Worm (Caenorhabditis elegans) whole organism, mixed stage, embryonic: ENCODE measurements around the gene C15F1.8.

Experiments used
- M03D4.4 ChIP-seq: sonication (generic microtip); optimal IDR thresholded peaks from 2 replicates; lab custom pipeline; 2017; ENCODE audit warnings: mild to moderate bottlenecking, missing genetic modification characterization, missing compliant biosample characterization
- bed-3 ChIP-seq: fragments of 200-800 bp; sonication (Bioruptor generic); optimal IDR thresholded peaks from 3 replicates; lab custom pipeline; 2018; ENCODE audit warnings: mild to moderate bottlenecking, missing genetic modification characterization, moderate library complexity, missing compliant biosample characterization
- blmp-1 ChIP-seq: fragments of 150-350 bp; optimal IDR thresholded peaks from 2 replicates; lab custom pipeline; 2014; ENCODE audit warnings: missing biosample characterization, missing genetic modification characterization
- ceh-43 ChIP-seq: fragments of 200-800 bp; sonication (Bioruptor generic); optimal IDR thresholded peaks from 2 replicates; lab custom pipeline; 2018; ENCODE audit warnings: mild to moderate bottlenecking, missing genetic modification characterization, moderate library complexity, missing compliant biosample characterization
- ceh-83 ChIP-seq: fragments of 200-800 bp; sonication (Bioruptor generic); optimal IDR thresholded peaks from 2 replicates; lab custom pipeline; 2018; ENCODE audit warnings: mild to moderate bottlenecking, missing genetic modification characterization, missing compliant biosample characterization
- ces-1 ChIP-seq: fragments of 150-350 bp; optimal IDR thresholded peaks from 2 replicates; lab custom pipeline; 2014; ENCODE audit warnings: missing biosample characterization, missing genetic modification reagents, missing genetic modification characterization
- cnd-1 ChIP-seq: fragments of 200-800 bp; sonication (Bioruptor generic); optimal IDR thresholded peaks from 2 replicates; lab custom pipeline; 2018; ENCODE audit warnings: mild to moderate bottlenecking, missing genetic modification characterization, missing compliant biosample characterization
- drap-1 ChIP-seq: fragments of 200-800 bp; sonication (Bioruptor generic); optimal IDR thresholded peaks from 3 replicates; lab custom pipeline; 2018; ENCODE audit warnings: mild to moderate bottlenecking, missing genetic modification characterization, missing compliant biosample characterization
- elt-1 ChIP-seq: sonication (generic microtip); optimal IDR thresholded peaks from 2 replicates; lab custom pipeline; 2017; ENCODE audit warnings: missing genetic modification characterization, mild to moderate bottlenecking, missing compliant biosample characterization, antibody characterized with exemption, moderate library complexity, borderline replicate concordance; ENCODE audit not compliant: insufficient read depth
- elt-3 ChIP-seq: fragments of 150-350 bp; optimal IDR thresholded peaks from 2 replicates; lab custom pipeline; 2014; ENCODE audit warnings: missing biosample characterization, missing genetic modification characterization
- ham-2 ChIP-seq: fragments of 200-800 bp; sonication (Bioruptor generic); optimal IDR thresholded peaks from 2 replicates; lab custom pipeline; 2018; ENCODE audit warnings: mild to moderate bottlenecking, missing genetic modification characterization, missing compliant biosample characterization
- hlh-1 ChIP-seq: fragments of 150-350 bp; optimal IDR thresholded peaks from 2 replicates; lab custom pipeline; 2014; ENCODE audit warnings: missing biosample characterization, missing genetic modification reagents, missing genetic modification characterization
- lin-13 ChIP-seq: fragments of 150-350 bp; optimal IDR thresholded peaks from 2 replicates; lab custom pipeline; 2014; ENCODE audit warnings: missing biosample characterization, missing genetic modification characterization
- lin-32 ChIP-seq: fragments of 200-800 bp; sonication (Bioruptor generic); optimal IDR thresholded peaks from 2 replicates; lab custom pipeline; 2018; ENCODE audit warnings: mild to moderate bottlenecking, missing genetic modification characterization, missing compliant biosample characterization
- lsy-2 ChIP-seq: fragments of 150-350 bp; optimal IDR thresholded peaks from 2 replicates; lab custom pipeline; 2014; ENCODE audit warnings: missing biosample characterization, missing genetic modification characterization
- mab-5 ChIP-seq: fragments of 150-350 bp; optimal IDR thresholded peaks from 2 replicates; lab custom pipeline; 2014; ENCODE audit warnings: missing biosample characterization, missing genetic modification characterization
- mep-1 ChIP-seq: fragments of 150-350 bp; optimal IDR thresholded peaks from 2 replicates; lab custom pipeline; 2017; ENCODE audit warnings: missing biosample characterization, missing genetic modification reagents, missing genetic modification characterization, inconsistent platforms
- mls-2 ChIP-seq: sonication (generic microtip); optimal IDR thresholded peaks from 2 replicates; lab custom pipeline; 2016; ENCODE audit warnings: mild to moderate bottlenecking, missing genetic modification characterization, moderate library complexity, missing compliant biosample characterization
- nhr-12 ChIP-seq: fragments of 150-350 bp; optimal IDR thresholded peaks from 2 replicates; lab custom pipeline; 2014; ENCODE audit warnings: missing biosample characterization, missing genetic modification characterization
- nhr-2 ChIP-seq: fragments of 150-350 bp; optimal IDR thresholded peaks from 2 replicates; lab custom pipeline; 2014; ENCODE audit warnings: missing biosample characterization, missing genetic modification characterization
- nhr-237 ChIP-seq: fragments of 150-350 bp; optimal IDR thresholded peaks from 2 replicates; lab custom pipeline; 2014; ENCODE audit warnings: missing biosample characterization, missing genetic modification characterization
- nhr-76 ChIP-seq: sonication (generic microtip); optimal IDR thresholded peaks from 2 replicates; lab custom pipeline; 2017; ENCODE audit warnings: missing biosample characterization, missing genetic modification characterization
- pha-4 ChIP-seq: fragments of 150-350 bp; optimal IDR thresholded peaks from 2 replicates; lab custom pipeline; 2018; ENCODE audit warnings: missing biosample characterization, missing genetic modification reagents, missing genetic modification characterization
- sem-2 ChIP-seq: fragments of 200-800 bp; sonication (Bioruptor generic); optimal IDR thresholded peaks from 2 replicates; lab custom pipeline; 2018; ENCODE audit warnings: mild to moderate bottlenecking, missing genetic modification characterization, missing compliant biosample characterization
- snpc-4 ChIP-seq: fragments of 150-350 bp; optimal IDR thresholded peaks from 2 replicates; lab custom pipeline; 2014; ENCODE audit warnings: missing biosample characterization, missing genetic modification characterization
- sptf-1 ChIP-seq: sonication (generic microtip); optimal IDR thresholded peaks from 2 replicates; lab custom pipeline; 2017; ENCODE audit warnings: mild to moderate bottlenecking, missing genetic modification characterization, moderate library complexity, missing compliant biosample characterization
- unc-120 ChIP-seq: sonication (generic microtip); optimal IDR thresholded peaks from 2 replicates; lab custom pipeline; 2017; ENCODE audit warnings: missing genetic modification characterization, missing compliant biosample characterization; ENCODE audit not compliant: poor library complexity, severe bottlenecking
- unc-39 ChIP-seq: fragments of 150-350 bp; optimal IDR thresholded peaks from 2 replicates; lab custom pipeline; 2014; ENCODE audit warnings: missing biosample characterization, missing genetic modification characterization
- unc-62 ChIP-seq: fragments of 150-350 bp; optimal IDR thresholded peaks from 2 replicates; lab custom pipeline; 2014; ENCODE audit warnings: missing biosample characterization, missing genetic modification reagents, missing genetic modification characterization
- zip-8 ChIP-seq: fragments of 150-350 bp; optimal IDR thresholded peaks from 2 replicates; lab custom pipeline; 2014; ENCODE audit warnings: missing biosample characterization, missing genetic modification characterization
- ztf-11 ChIP-seq: fragments of 150-350 bp; optimal IDR thresholded peaks from 2 replicates; lab custom pipeline; 2014; ENCODE audit warnings: missing biosample characterization, missing genetic modification characterization

Gene C15F1.8

DNA sequence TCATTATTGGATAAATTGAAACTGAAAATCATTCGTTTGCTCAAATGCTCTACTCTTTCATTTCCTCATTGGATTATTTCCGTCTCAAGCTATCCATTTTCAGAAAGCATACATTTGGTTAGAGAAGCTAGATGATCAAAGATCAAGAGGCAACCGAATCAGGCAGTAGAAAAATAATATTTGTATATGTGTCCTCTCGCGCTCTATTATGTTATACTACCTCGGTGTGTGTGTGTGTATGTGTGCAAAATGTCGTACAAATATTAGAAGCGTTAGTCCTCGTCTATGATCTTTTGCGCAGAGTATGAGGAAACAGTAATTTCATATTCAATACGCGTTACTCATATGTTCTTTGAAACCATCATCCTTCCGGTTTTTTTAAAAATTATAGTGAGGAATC lies 40.6 kb downstream of the C15F1.8 start:
- TF ChIP-seq pha-4 (peak; percentile 55), nhr-2 (no peak), ces-1 (GFP tag; lab: Kevin White, UChicago) (peak; percentile 3)

DNA sequence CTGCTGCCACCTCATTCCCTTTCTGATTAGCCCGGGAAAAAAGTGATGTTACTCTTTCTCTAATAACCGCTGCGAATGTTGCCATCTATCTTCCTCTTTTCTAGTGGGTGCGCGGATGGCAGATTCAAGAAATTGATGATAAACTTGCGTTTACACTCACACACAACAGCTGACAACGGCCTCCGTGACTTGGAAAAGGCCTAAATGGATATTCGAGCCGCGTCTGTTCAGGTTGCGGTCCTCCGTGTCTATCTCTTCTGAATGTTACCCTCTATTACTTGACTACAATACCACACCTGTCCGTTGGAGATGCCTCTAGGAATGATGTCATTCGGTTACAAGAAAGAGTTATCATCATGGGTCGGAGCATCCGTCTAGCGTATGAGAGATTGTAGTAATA lies 41.1 kb downstream of the C15F1.8 start:
- no peak for TF ChIP-seq nhr-76 (tag; lab: Kevin White, UChicago)
- TF ChIP-seq zip-8 (tag; lab: Kevin White, UChicago) = no peak
- peak; percentile 62 for TF ChIP-seq unc-62 (GFP tag; lab: Kevin White, UChicago)
- TF ChIP-seq mls-2 = no peak
- peak; percentile 91 for TF ChIP-seq unc-120 (tag; lab: Kevin White, UChicago)
- no peak for TF ChIP-seq lin-13 (tag; lab: Kevin White, UChicago)
- TF ChIP-seq unc-39 = no peak
- no peak for TF ChIP-seq snpc-4 (tag; lab: Kevin White, UChicago)
- no peak for TF ChIP-seq ham-2
- TF ChIP-seq hlh-1 (tag; lab: Kevin White, UChicago) = peak; percentile 97
- TF ChIP-seq elt-1 (tag; lab: Kevin White, UChicago) = peak; percentile 60
- TF ChIP-seq lsy-2 (tag; lab: Kevin White, UChicago) = no peak
- TF ChIP-seq cnd-1 (tag; lab: Kevin White, UChicago) = no peak
- no peak for TF ChIP-seq ztf-11 (tag; lab: Kevin White, UChicago)
- TF ChIP-seq, all 35 proteins: peak for 4

DNA sequence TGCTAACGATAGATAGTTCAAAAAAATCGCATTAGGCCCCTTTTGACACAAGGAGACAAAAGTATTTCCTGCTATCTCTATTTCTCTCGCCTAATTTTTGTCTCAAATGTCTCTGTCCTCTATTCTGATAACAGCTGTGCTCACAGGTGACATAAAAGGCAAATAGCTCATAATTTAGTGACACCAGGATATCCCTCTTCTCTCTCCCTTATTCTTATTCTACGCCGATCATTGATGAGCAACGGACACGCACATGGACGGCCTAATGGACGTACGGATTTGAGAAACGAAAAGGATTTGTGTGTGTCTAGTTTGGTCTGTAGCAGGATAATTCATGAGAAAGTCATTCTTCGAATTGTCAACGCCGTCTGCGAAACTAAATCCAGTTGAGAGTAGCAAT lies 41.7 kb downstream of the C15F1.8 start:
- TF ChIP-seq bed-3 (GFP tag; lab: Kevin White, UChicago) (no peak), drap-1 (GFP tag; lab: Kevin White, UChicago) (no peak), ceh-83 (GFP tag; lab: Kevin White, UChicago) (no peak), ztf-11 (tag; lab: Kevin White, UChicago) (no peak), nhr-12 (tag; lab: Kevin White, UChicago) (no peak), ceh-43 (no peak), mls-2 (peak; percentile 10), hlh-1 (tag; lab: Kevin White, UChicago) (peak; percentile 33), ces-1 (GFP tag; lab: Kevin White, UChicago) (peak; percentile 40), elt-3 (tag; lab: Kevin White, UChicago) (no peak), lin-32 (GFP tag; lab: Kevin White, UChicago) (peak; percentile 85), cnd-1 (tag; lab: Kevin White, UChicago) (no peak), mep-1 (no peak), nhr-237 (tag; lab: Kevin White, UChicago) (no peak), sem-2 (GFP tag; lab: Kevin White, UChicago) (no peak), unc-62 (GFP tag; lab: Kevin White, UChicago) (peak; percentile 32), unc-39 (no peak)
- TF ChIP-seq, all 35 proteins: peak for 5

DNA sequence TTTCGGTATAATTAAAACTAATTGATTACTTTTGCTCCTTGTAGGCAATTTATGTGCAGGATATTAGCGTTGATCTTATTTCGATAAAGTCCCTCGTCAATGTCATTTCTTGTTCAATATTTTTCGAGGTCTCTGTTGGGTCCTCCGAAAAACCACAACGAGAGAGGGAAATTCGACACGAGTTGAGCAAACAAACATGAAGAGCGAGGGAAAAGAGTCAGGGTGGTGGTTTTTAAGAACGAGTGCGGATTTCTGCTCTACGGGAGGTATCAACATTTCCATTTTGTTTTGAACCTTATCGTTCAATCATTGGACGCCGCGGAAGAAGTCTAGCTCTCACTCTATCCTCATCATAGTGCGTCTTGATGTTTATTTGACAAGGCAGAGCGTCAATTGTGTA lies 42.9 kb downstream of the C15F1.8 start:
- TF ChIP-seq ztf-11 (tag; lab: Kevin White, UChicago) = no peak
- TF ChIP-seq sptf-1 (tag; lab: Kevin White, UChicago) = no peak
- no peak for TF ChIP-seq mep-1
- no peak for TF ChIP-seq mab-5 (tag; lab: Kevin White, UChicago)
- TF ChIP-seq snpc-4 (tag; lab: Kevin White, UChicago) = no peak
- TF ChIP-seq mls-2 = no peak
- no peak for TF ChIP-seq drap-1 (GFP tag; lab: Kevin White, UChicago)
- TF ChIP-seq zip-8 (tag; lab: Kevin White, UChicago) = no peak
- TF ChIP-seq unc-62 (GFP tag; lab: Kevin White, UChicago) = no peak
- TF ChIP-seq elt-1 (tag; lab: Kevin White, UChicago) = no peak
- no peak for TF ChIP-seq unc-39
- TF ChIP-seq M03D4.4 (tag; lab: Kevin White, UChicago) = no peak
- TF ChIP-seq blmp-1 (tag; lab: Kevin White, UChicago) = no peak

DNA sequence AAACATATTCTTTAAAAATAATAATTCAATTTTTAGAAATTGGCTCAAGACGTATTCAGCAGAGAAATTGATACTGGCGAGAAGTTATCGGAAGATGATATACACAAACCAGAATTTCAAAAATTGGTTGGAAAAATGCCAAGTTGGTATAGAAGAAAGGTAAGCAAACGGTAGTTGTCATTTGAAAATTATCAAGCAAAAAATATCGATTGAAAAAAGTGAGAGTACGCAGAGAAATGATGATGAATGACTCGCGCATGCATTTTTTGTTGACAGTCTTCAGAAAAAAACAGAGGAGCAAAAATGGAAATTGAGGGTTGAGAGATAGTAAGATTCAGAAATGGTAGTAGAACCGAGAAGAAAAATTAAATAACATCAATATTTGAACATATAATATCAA lies 44.7 kb downstream of the C15F1.8 start:
- TF ChIP-seq ceh-83 (GFP tag; lab: Kevin White, UChicago) (no peak), cnd-1 (tag; lab: Kevin White, UChicago) (no peak), lin-13 (tag; lab: Kevin White, UChicago) (no peak), elt-3 (tag; lab: Kevin White, UChicago) (no peak), ces-1 (GFP tag; lab: Kevin White, UChicago) (no peak), snpc-4 (tag; lab: Kevin White, UChicago) (no peak), M03D4.4 (tag; lab: Kevin White, UChicago) (no peak), mep-1 (no peak)
